Worm (Caenorhabditis elegans) whole organism, dauer: Measurements from ENCODE around the gene ZK892.4.
"Not testable (repeated sequence)": the region's sequence is repeated elsewhere in the genome, so short reads cannot be mapped to it uniquely, and the experiment has no call there.

ENCODE experiments used
- unc-62 ChIP-seq: sonication (generic microtip); optimal IDR thresholded peaks from 2 replicates; lab custom pipeline; 2017; ENCODE audit warnings: missing biosample characterization, missing genetic modification reagents, missing genetic modification characterization

Gene ZK892.4

DNA sequence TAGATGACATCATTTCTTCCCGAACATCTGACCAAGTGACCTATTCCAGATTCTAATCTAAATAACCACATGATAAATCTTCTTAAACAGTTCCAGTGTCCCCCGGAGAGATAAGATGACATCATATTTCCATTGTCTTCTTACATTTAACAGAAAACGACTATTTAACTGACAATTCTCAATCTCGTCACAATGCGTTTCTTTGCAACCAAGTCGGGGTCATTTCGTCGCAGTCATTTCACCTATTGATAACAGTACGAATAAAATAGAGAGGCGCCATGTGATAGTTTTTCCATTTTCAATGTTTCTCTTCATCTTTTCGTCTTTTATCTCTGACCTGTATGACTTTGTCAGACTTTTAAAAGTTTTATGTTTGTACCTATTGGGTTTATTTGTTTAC is 22.7 kb downstream of the ZK892.4 start:
- TF ChIP-seq unc-62 (GFP tag; lab: Kevin White, UChicago): no peak

DNA sequence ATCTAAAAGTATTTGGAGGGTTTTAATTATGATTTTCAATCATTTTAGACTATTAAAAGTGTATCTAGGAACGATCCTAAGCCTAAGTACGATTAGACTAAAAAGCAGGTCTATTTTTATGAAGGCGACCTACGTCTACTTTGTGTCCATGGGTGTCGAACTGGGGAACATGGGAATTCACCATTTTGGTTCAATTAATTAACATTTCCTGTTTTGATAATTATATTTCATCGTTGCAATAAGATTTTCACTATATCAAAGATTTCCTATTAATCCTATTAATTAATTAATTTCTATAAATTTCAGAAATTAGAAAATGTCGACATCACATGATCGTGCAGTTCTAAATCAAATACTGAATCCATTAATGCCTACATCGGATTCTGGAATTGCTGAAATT is 23.5 kb downstream of the ZK892.4 start, which contains the start of gene ttc-36:
Gene ttc-36 (plus strand): TSS at position 301 of the 400 bp plus-strand sequence.
- no peak for TF ChIP-seq unc-62 (GFP tag; lab: Kevin White, UChicago)

- TF ChIP-seq unc-62 (GFP tag; lab: Kevin White, UChicago): not testable (repeated sequence)
Observed at ce11 chrII:10033163-10033871, 27.0 kb downstream of the ZK892.4 start, which contains the start of gene mtcu-2. Gene mtcu-2, minus strand, starts transcription at chrII:10033213.

DNA sequence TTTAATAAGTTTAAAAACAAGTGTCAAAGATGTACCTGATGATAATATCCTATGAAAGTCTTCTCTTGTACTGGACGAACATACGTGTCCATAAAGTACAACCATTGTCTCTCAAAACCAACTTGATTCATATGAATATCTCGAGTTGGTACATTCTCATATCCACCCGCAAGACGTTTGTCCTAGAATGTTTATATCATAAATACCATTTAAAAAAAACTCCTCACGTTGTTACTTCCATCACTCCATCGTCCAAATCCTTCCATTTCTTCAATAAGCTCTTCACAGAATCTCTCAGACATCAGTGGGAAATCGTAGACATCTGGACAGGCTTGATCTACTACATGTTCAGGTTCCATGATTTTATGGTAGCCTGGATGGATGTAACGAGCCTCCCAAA is 29.1 kb downstream of the ZK892.4 start:
- no peak for TF ChIP-seq unc-62 (GFP tag; lab: Kevin White, UChicago)

DNA sequence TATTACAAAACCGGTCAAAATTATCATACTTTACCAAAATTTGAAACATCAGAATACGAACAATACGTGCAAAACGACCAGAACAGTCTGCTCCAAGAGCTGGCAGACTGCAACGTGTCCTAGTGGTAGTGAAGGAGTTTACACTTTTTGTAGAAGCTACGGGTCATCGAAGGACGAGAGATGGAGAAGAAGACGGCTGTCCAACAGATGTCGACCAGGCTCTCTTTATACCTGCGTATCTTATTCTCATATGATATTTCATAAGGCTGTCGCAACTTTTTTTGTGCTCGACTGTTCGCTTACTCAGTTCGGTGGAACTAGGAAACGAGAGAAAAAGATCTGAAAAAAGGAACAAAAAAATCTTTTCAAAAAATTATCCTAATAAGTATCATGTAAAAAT is 33.4 kb downstream of the ZK892.4 start, which contains the start of gene let-268:
Gene let-268 (minus strand): TSS at position 182 of the 400 bp plus-strand sequence.
- no peak for TF ChIP-seq unc-62 (GFP tag; lab: Kevin White, UChicago)

DNA sequence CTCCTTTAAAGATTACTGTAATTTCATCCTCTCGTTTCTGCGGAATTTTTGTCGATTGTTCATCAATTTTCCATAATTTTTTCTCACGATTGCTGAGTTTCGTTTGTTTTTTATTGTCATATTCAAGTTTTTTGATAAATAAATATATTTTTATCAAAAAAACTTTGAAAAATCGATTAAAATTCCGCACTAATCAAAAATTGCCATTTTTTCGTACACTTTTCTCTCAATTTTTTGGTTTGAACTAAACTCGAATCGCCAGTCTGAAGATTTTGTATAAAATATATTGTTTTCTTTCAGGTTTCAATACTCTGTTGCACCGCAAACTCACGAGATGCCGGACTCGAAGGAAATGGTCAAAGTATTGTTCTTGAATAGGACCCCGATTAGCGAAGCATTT is 34.5 kb downstream of the ZK892.4 start, which contains the start of gene ogr-2:
Gene ogr-2 (plus strand): TSS at position 301 of the 400 bp plus-strand sequence.
- no peak for TF ChIP-seq unc-62 (GFP tag; lab: Kevin White, UChicago)

DNA sequence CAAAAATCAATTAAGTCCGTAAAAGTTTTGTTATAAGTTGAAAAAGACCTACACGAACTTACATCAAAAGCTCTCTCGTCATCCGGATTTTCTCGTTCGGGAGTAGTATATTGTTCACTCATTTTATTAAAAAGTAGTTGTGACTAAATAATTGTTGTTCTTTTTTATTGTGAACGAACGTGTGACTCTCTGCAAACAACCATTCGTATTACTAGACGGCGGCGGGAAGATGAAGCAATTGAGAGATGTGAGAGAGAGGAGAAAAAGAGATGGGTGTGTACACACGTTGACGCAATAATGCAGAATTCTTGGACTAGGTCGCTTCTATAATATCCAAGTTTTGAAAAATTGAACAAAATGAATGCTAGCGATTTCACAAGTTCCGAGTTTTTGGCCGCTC is 38.6 kb downstream of the ZK892.4 start, which contains the start of the genes F52H3.11 and bath-38:
Gene F52H3.11 (minus strand): TSS at position 203 of the 400 bp plus-strand sequence.
Gene bath-38 (minus strand): TSS at position 310 of the 400 bp plus-strand sequence.
- no peak for TF ChIP-seq unc-62 (GFP tag; lab: Kevin White, UChicago)

DNA sequence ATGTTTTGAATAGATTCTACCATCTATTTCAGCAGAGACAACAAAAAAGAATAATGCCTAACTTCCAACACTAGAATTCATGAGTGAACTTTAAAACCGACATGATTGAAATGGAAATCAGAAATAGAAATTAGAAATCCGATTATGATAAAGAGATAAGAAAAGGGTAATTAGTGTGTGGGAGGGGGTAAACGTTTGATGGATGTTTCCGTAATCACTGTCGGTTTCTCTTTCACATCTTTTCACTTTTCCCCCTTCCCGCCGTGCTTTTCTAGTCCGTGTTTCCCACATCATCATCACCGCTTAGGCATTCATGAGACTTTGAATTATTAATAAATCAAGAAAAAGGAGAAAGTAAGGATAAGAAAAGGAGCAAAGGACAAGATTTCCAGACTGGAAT is 39.3 kb downstream of the ZK892.4 start:
- TF ChIP-seq unc-62 (GFP tag; lab: Kevin White, UChicago): no peak

DNA sequence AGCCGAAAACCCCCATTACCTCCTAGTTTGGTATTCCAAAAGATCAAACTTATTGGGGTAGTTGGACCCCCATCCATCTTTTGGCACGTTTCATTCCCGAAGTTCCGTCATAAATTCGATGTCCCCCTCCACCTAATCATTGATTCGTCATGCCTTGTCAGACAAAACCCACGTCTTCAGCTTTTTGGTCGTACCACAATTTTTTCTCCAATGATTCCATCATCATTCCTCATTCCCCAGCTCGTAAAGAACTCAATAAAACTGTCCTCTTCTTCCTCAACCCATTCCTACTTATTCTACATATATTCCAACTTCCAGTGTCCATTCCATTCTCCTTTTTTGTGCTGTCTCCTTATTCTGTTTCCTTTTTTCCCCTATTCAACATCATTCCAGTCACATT is 42.2 kb downstream of the ZK892.4 start, which contains the start of gene flp-4:
Gene flp-4 (plus strand): TSS at position 301 of the 400 bp plus-strand sequence.
- no peak for TF ChIP-seq unc-62 (GFP tag; lab: Kevin White, UChicago)

- TF ChIP-seq unc-62 (GFP tag; lab: Kevin White, UChicago): no peak
Observed at ce11 chrII:10051485-10051884, 45.1 kb downstream of the ZK892.4 start.

ce11 chrII:10056545-10057038 is 50.2 kb downstream of the ZK892.4 start, which contains the start of gene C18D1.2:
Gene C18D1.2, plus strand, starts transcription at chrII:10056988.
- TF ChIP-seq unc-62 (GFP tag; lab: Kevin White, UChicago): no peak
